Fruit fly (Drosophila melanogaster) whole organism, prepupa: ENCODE results near the gene CG9175.

Experiments used
- Blimp-1 ChIP-seq: fragments of 200-800 bp; sonication (Bioruptor generic); optimal IDR thresholded peaks from 3 replicates; lab custom pipeline; 2017; ENCODE audit warnings: missing biosample characterization, missing genetic modification characterization, mild to moderate bottlenecking, moderate library complexity, missing genetic modification reagents
- CG10631 ChIP-seq: fragments of 200-800 bp; sonication (Bioruptor generic); optimal IDR thresholded peaks from 2 replicates; lab custom pipeline; 2016; ENCODE audit warnings: missing biosample characterization, missing genetic modification characterization
- CG10669 ChIP-seq: fragments of 200-800 bp; sonication (Bioruptor generic); optimal IDR thresholded peaks from 3 replicates; lab custom pipeline; 2018; ENCODE audit warnings: missing biosample characterization, mild to moderate bottlenecking, missing genetic modification characterization, moderate library complexity
- CG11902 ChIP-seq: fragments of 200-800 bp; sonication (Bioruptor generic); optimal IDR thresholded peaks from 3 replicates; lab custom pipeline; 2016; ENCODE audit warnings: missing biosample characterization, missing genetic modification characterization
- CG1621 ChIP-seq: fragments of 200-800 bp; sonication (Bioruptor generic); optimal IDR thresholded peaks from 3 replicates; lab custom pipeline; 2018; ENCODE audit warnings: missing biosample characterization, mild to moderate bottlenecking, missing genetic modification characterization
- CG3032 ChIP-seq: fragments of 200-800 bp; optimal IDR thresholded peaks from 2 replicates; lab custom pipeline; 2019; ENCODE audit warnings: missing biosample characterization, mild to moderate bottlenecking, missing genetic modification characterization, moderate library complexity
- CG31627 ChIP-seq: fragments of 200-800 bp; sonication (Bioruptor generic); optimal IDR thresholded peaks from 3 replicates; lab custom pipeline; 2016; ENCODE audit warnings: missing biosample characterization, missing genetic modification characterization
- CG34406 ChIP-seq: fragments of 200-800 bp; sonication (Bioruptor generic); optimal IDR thresholded peaks from 3 replicates; lab custom pipeline; 2016; ENCODE audit warnings: missing biosample characterization, missing genetic modification characterization
- CG3919 ChIP-seq: fragments of 200-800 bp; sonication (Bioruptor generic); optimal IDR thresholded peaks from 3 replicates; lab custom pipeline; 2016; ENCODE audit warnings: missing biosample characterization, missing genetic modification characterization
- CG4318 ChIP-seq: fragments of 200-800 bp; sonication (Bioruptor generic); optimal IDR thresholded peaks from 3 replicates; lab custom pipeline; 2017; ENCODE audit warnings: missing biosample characterization, mild to moderate bottlenecking, missing genetic modification characterization
- CG6163 ChIP-seq: fragments of 200-800 bp; sonication (Bioruptor generic); IDR thresholded peaks from 3 replicates; pipeline ENCODE4 v1.3.6; 2022; ENCODE audit warnings: missing biosample characterization, missing genetic modification characterization
- CG6792 ChIP-seq: fragments of 200-800 bp; sonication (Bioruptor generic); optimal IDR thresholded peaks from 3 replicates; lab custom pipeline; 2016; ENCODE audit warnings: missing biosample characterization, missing genetic modification characterization
- CG6808 ChIP-seq: fragments of 200-800 bp; sonication (Bioruptor generic); optimal IDR thresholded peaks from 3 replicates; lab custom pipeline; 2017; ENCODE audit warnings: missing biosample characterization, missing genetic modification characterization, mild to moderate bottlenecking, moderate library complexity, missing genetic modification reagents
- CG6854 ChIP-seq: fragments of 200-800 bp; sonication (Bioruptor generic); optimal IDR thresholded peaks from 2 replicates; lab custom pipeline; 2017; ENCODE audit warnings: missing biosample characterization, mild to moderate bottlenecking, missing genetic modification characterization
- CG7368 ChIP-seq: fragments of 200-800 bp; sonication (Bioruptor generic); optimal IDR thresholded peaks from 3 replicates; lab custom pipeline; 2016; ENCODE audit warnings: missing biosample characterization, missing genetic modification characterization
- CG8119 ChIP-seq: fragments of 200-800 bp; sonication (Bioruptor generic); IDR thresholded peaks from 3 replicates; pipeline ENCODE4 v1.3.6; 2022; ENCODE audit warnings: missing biosample characterization, missing genetic modification characterization
- CG8632 ChIP-seq: fragments of 200-800 bp; sonication (Bioruptor generic); optimal IDR thresholded peaks from 3 replicates; lab custom pipeline; 2016; ENCODE audit warnings: missing biosample characterization, missing genetic modification characterization
- Eip75B ChIP-seq: fragments of 200-800 bp; sonication (Bioruptor generic); optimal IDR thresholded peaks from 3 replicates; lab custom pipeline; 2016; ENCODE audit warnings: missing biosample characterization, missing genetic modification characterization
- Eip78C ChIP-seq: fragments of 200-800 bp; sonication (Bioruptor generic); peaks from one replicate; lab custom pipeline; 2016; ENCODE audit warnings: missing biosample characterization, missing genetic modification characterization
- Ets21C ChIP-seq: fragments of 200-800 bp; sonication (Bioruptor generic); optimal IDR thresholded peaks from 3 replicates; lab custom pipeline; 2016; ENCODE audit warnings: missing biosample characterization, missing genetic modification characterization
- Ets96B ChIP-seq: fragments of 200-800 bp; optimal IDR thresholded peaks from 2 replicates; lab custom pipeline; 2019; ENCODE audit warnings: missing biosample characterization, mild to moderate bottlenecking, missing genetic modification characterization, moderate library complexity
- Hr39 ChIP-seq: fragments of 200-800 bp; sonication (Bioruptor generic); optimal IDR thresholded peaks from 2 replicates; lab custom pipeline; 2016; ENCODE audit warnings: missing biosample characterization, missing genetic modification characterization
- Hr4 ChIP-seq: fragments of 200-800 bp; sonication (Bioruptor generic); optimal IDR thresholded peaks from 3 replicates; lab custom pipeline; 2016; ENCODE audit warnings: missing biosample characterization, missing genetic modification characterization
- Lpt ChIP-seq: fragments of 200-800 bp; sonication (Bioruptor generic); optimal IDR thresholded peaks from 3 replicates; lab custom pipeline; 2016; ENCODE audit warnings: missing biosample characterization, missing genetic modification characterization
- Met ChIP-seq: fragments of 200-800 bp; sonication (Bioruptor generic); optimal IDR thresholded peaks from 3 replicates; lab custom pipeline; 2016; ENCODE audit warnings: missing biosample characterization, missing genetic modification characterization
- OdsH ChIP-seq: fragments of 200-800 bp; sonication (Bioruptor generic); optimal IDR thresholded peaks from 3 replicates; lab custom pipeline; 2016; ENCODE audit warnings: missing biosample characterization, missing genetic modification characterization
- Smox ChIP-seq: fragments of 200-800 bp; sonication (Bioruptor generic); optimal IDR thresholded peaks from 3 replicates; lab custom pipeline; 2016; ENCODE audit warnings: missing biosample characterization, missing genetic modification characterization
- Sox14 ChIP-seq: fragments of 200-800 bp; sonication (Bioruptor generic); optimal IDR thresholded peaks from 3 replicates; lab custom pipeline; 2016; ENCODE audit warnings: missing biosample characterization, missing genetic modification characterization
- Sox15 ChIP-seq: fragments of 200-800 bp; sonication (Bioruptor generic); optimal IDR thresholded peaks from 3 replicates; lab custom pipeline; 2016; ENCODE audit warnings: missing biosample characterization, missing genetic modification characterization
- acj6 ChIP-seq: fragments of 200-800 bp; sonication (Bioruptor generic); optimal IDR thresholded peaks from 3 replicates; lab custom pipeline; 2016; ENCODE audit warnings: missing biosample characterization, missing genetic modification characterization
- cyc ChIP-seq: fragments of 200-800 bp; sonication (Bioruptor generic); optimal IDR thresholded peaks from 3 replicates; lab custom pipeline; 2016; ENCODE audit warnings: missing biosample characterization, missing genetic modification characterization
- dsx ChIP-seq: fragments of 200-800 bp; optimal IDR thresholded peaks from 3 replicates; lab custom pipeline; 2019; ENCODE audit warnings: missing biosample characterization, mild to moderate bottlenecking, missing genetic modification characterization, moderate library complexity; ENCODE audit not compliant: poor library complexity, severe bottlenecking
- esn ChIP-seq: fragments of 200-800 bp; sonication (Bioruptor generic); optimal IDR thresholded peaks from 2 replicates; lab custom pipeline; 2016; ENCODE audit warnings: missing biosample characterization, mild to moderate bottlenecking, missing genetic modification characterization, moderate library complexity
- lz ChIP-seq: fragments of 200-800 bp; sonication (Bioruptor generic); optimal IDR thresholded peaks from 3 replicates; lab custom pipeline; 2016; ENCODE audit warnings: missing biosample characterization, missing genetic modification characterization
- pdm3 ChIP-seq: fragments of 200-800 bp; sonication (Bioruptor generic); optimal IDR thresholded peaks from 3 replicates; lab custom pipeline; 2016; ENCODE audit warnings: missing biosample characterization, missing genetic modification characterization
- salr ChIP-seq, 2 experiments: fragments of 200-800 bp; sonication (Bioruptor generic); optimal IDR thresholded peaks; 3 replicates each; lab custom pipeline; 2016 to 2018; ENCODE audit warnings: missing biosample characterization in 2 of 2, missing genetic modification characterization in 2 of 2, mild to moderate bottlenecking in 1 of 2
- ss ChIP-seq, 2 experiments: fragments of 200-800 bp; sonication (Bioruptor generic); optimal IDR thresholded peaks; 2 replicates in 1 of 2; 3 replicates in 1 of 2; lab custom pipeline; 2017 to 2018; ENCODE audit warnings: mild to moderate bottlenecking in 2 of 2, missing biosample characterization in 2 of 2, missing genetic modification characterization in 2 of 2, moderate library complexity in 1 of 2
- svp ChIP-seq: fragments of 200-800 bp; sonication (Bioruptor generic); peaks from one replicate; lab custom pipeline; 2016; ENCODE audit warnings: missing biosample characterization, missing genetic modification characterization
- topi ChIP-seq: fragments of 200-800 bp; sonication (Bioruptor generic); optimal IDR thresholded peaks from 3 replicates; lab custom pipeline; 2016; ENCODE audit warnings: missing biosample characterization, missing genetic modification characterization

CG9175 gene

dm6 chr2L:6124815-6125214 lies 26.0 kb upstream of the CG9175 start, which contains the start of gene Arpc4:
Gene Arpc4, plus strand, starts transcription at chr2L:6125132.
- TF ChIP-seq Blimp-1 (GFP tag; lab: Kevin White, UChicago) (no peak), Met (GFP tag; lab: Kevin White, UChicago) (peak; percentile 46), cyc (GFP tag; lab: Kevin White, UChicago) (peak; percentile 48), CG3032 (tag; lab: Kevin White, UChicago) (peak; percentile 57), CG31627 (GFP tag; lab: Kevin White, UChicago) (peak; percentile 64), CG10631 (peak; percentile 62), Smox (peak; percentile 58), dsx (no peak), acj6 (GFP tag; lab: Kevin White, UChicago) (peak; percentile 40), CG6808 (GFP tag; lab: Kevin White, UChicago) (no peak), Hr39 (GFP tag; lab: Kevin White, UChicago) (peak; percentile 60), CG3919 (no peak), ss (GFP tag; optimal IDR thresholded peaks at IDR 0.05; lab: Kevin White, UChicago) (no peak), CG6163 (GFP tag; lab: Robert Waterston, UW) (peak; percentile 65; the same call in 2 of the 3 replicates), Eip75B (peak; percentile 57), CG6792 (GFP tag; lab: Kevin White, UChicago) (peak; percentile 42), OdsH (GFP tag; lab: Kevin White, UChicago) (no peak), topi (GFP tag; lab: Kevin White, UChicago) (peak; percentile 46), CG6854 (GFP tag; lab: Kevin White, UChicago) (no peak), CG4318 (GFP tag; lab: Kevin White, UChicago) (no peak), Hr4 (GFP tag; lab: Kevin White, UChicago) (peak; percentile 49), Eip78C (GFP tag; lab: Kevin White, UChicago) (peak; percentile 82), pdm3 (peak; percentile 73), CG10669 (GFP tag; lab: Kevin White, UChicago) (no peak), esn (GFP tag; lab: Kevin White, UChicago) (peak; percentile 70), Sox14 (peak; percentile 67), CG7368 (GFP tag; lab: Kevin White, UChicago) (no peak), CG8119 (GFP tag; lab: Robert Waterston, UW) (0 out of 3 replicates have a peak, but pooled peaks have one; percentile 27), Ets21C (GFP tag; lab: Kevin White, UChicago) (peak; percentile 46), CG8632 (GFP tag; lab: Kevin White, UChicago) (no peak), Sox15 (GFP tag; lab: Kevin White, UChicago) (peak; percentile 2), Ets96B (tag; lab: Kevin White, UChicago) (peak; percentile 25), lz (peak; percentile 62), CG1621 (tag; lab: Kevin White, UChicago) (no peak)

DNA sequence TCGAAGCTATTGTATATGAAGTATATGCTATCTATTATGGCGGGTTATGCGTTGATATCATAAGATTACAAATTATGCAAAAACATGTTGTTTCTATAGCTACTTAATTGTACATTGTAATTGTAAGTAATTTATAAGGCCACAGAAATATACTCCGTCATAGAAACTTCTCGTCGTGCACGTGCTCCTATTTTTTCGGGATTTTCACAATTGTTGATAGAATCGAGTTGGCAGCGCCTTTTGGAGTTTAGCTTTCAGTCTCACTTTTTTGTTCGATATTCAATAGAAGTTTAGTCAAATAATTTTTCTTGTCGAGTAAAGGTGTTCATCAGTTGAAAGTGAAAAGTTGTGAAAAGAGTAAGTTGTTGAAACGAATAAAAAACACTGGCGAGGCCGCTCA lies 19.4 kb upstream of the CG9175 start, which contains the start of gene CG31642:
Gene CG31642, plus strand, starts transcription at position 301 of the 400 bp plus-strand sequence.
- TF ChIP-seq pdm3 (no peak), CG6854 (GFP tag; lab: Kevin White, UChicago) (no peak), lz (no peak), CG10669 (GFP tag; lab: Kevin White, UChicago) (no peak), Lpt (GFP tag; lab: Kevin White, UChicago) (no peak), CG3919 (no peak), salr (GFP tag; optimal IDR thresholded peaks at IDR 0.05; lab: Kevin White, UChicago) (no peak), esn (GFP tag; lab: Kevin White, UChicago) (no peak), CG34406 (GFP tag; lab: Kevin White, UChicago) (no peak)

DNA sequence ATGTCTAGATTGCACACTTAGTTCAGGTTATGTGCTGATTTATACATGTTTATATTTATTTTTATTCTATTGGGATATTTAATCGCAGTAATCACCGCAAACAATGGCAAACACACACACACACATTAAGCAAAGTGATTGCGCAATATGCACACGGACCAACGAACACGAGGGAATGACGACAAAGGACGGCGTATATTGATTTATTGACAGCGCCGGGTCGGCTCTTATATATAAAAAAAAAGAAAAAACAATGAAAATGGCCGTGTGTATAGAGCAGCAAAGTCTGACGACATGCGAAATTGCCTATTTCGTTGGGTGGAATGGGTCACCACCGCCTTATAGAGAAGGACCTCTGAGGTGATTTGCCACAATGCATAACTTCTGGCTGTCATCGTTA lies 12.0 kb upstream of the CG9175 start:
- no peak for TF ChIP-seq CG11902 (GFP tag; lab: Kevin White, UChicago)
- no peak for TF ChIP-seq dsx
- peak; percentile 28 for TF ChIP-seq svp
